Worm (Caenorhabditis elegans): Measurements from ENCODE around the gene C25F9.13.
A peak's percentile ranks its signal among the peaks of the same experiment; 100 is the strongest.

The C25F9.13 gene

ce11 chrV:19428097-19428496, 29.3 kb upstream of the C25F9.13 start:
- no peak for TF ChIP-seq unc-120 (tag; optimal IDR thresholded peaks at IDR 0.05; ENCODE audit: poor library complexity, severe bottlenecking)
- no peak for TF ChIP-seq sem-2 (GFP tag; optimal IDR thresholded peaks at IDR 0.05)
- no peak for TF ChIP-seq ceh-83 (GFP tag; optimal IDR thresholded peaks at IDR 0.05)
- TF ChIP-seq mep-1 (tag; optimal IDR thresholded peaks at IDR 0.05) = no peak
- TF ChIP-seq lsy-2 (tag; optimal IDR thresholded peaks at IDR 0.05) = no peak
- no peak for TF ChIP-seq elt-3 (tag; optimal IDR thresholded peaks at IDR 0.05)
- TF ChIP-seq nhr-76 (tag; optimal IDR thresholded peaks at IDR 0.05) = no peak
- no peak for TF ChIP-seq flh-1 (GFP tag; optimal IDR thresholded peaks at IDR 0.05)
- TF ChIP-seq ztf-11 (tag; optimal IDR thresholded peaks at IDR 0.05) = no peak
- TF ChIP-seq lin-13 (tag; optimal IDR thresholded peaks at IDR 0.05) = no peak

ce11 chrV:19421131-19421530, 22.3 kb upstream of the C25F9.13 start, which contains the start of gene C25F9.2:
TSS of gene C25F9.2 (plus strand) at chrV:19421471.
- TF ChIP-seq mep-1 (tag; optimal IDR thresholded peaks at IDR 0.05) = no peak
- no peak for TF ChIP-seq blmp-1 (tag; optimal IDR thresholded peaks at IDR 0.05)
- no peak for TF ChIP-seq sem-2 (GFP tag; optimal IDR thresholded peaks at IDR 0.05)
- no peak for TF ChIP-seq lin-13 (tag; optimal IDR thresholded peaks at IDR 0.05)
- TF ChIP-seq zip-8 (tag; optimal IDR thresholded peaks at IDR 0.05) = peak; percentile 99

- TF ChIP-seq mls-2 (tag; optimal IDR thresholded peaks at IDR 0.05) (no peak), zip-8 (tag; optimal IDR thresholded peaks at IDR 0.05) (no peak), tbx-8 (GFP tag; optimal IDR thresholded peaks at IDR 0.05) (no peak), ceh-43 (GFP tag; optimal IDR thresholded peaks at IDR 0.05) (no peak), ceh-39 (tag; optimal IDR thresholded peaks at IDR 0.05) (no peak), mep-1 (tag; optimal IDR thresholded peaks at IDR 0.05) (no peak), ham-2 (GFP tag; optimal IDR thresholded peaks at IDR 0.05) (no peak), lin-32 (GFP tag; optimal IDR thresholded peaks at IDR 0.05) (no peak), hlh-1 (tag; optimal IDR thresholded peaks at IDR 0.05) (no peak), ceh-83 (GFP tag; optimal IDR thresholded peaks at IDR 0.05) (no peak), blmp-1 (tag; optimal IDR thresholded peaks at IDR 0.05) (no peak), elt-1 (tag; optimal IDR thresholded peaks at IDR 0.05; ENCODE audit: borderline replicate concordance, insufficient read depth) (no peak), unc-39 (tag; optimal IDR thresholded peaks at IDR 0.05) (no peak), mab-5 (tag; optimal IDR thresholded peaks at IDR 0.05) (no peak)
Measured at ce11 chrV:19417836-19418235, 19.1 kb upstream of the C25F9.13 start, which contains the start of gene C25F9.15. TSS of gene C25F9.15 (plus strand) at chrV:19418136.

ce11 chrV:19416475-19416874, 17.7 kb upstream of the C25F9.13 start, which contains the start of the genes C25F9.4 and C25F9.9:
TSS of gene C25F9.4 (minus strand) at chrV:19416575.
TSS of gene C25F9.9 (plus strand) at chrV:19416611.
- TF ChIP-seq cnd-1 (tag; optimal IDR thresholded peaks at IDR 0.05) (no peak), mep-1 (tag; optimal IDR thresholded peaks at IDR 0.05) (no peak), mab-5 (tag; optimal IDR thresholded peaks at IDR 0.05) (no peak), lin-13 (tag; optimal IDR thresholded peaks at IDR 0.05) (no peak), nhr-2 (tag; optimal IDR thresholded peaks at IDR 0.05) (no peak), pha-4 (tag; optimal IDR thresholded peaks at IDR 0.05) (no peak), blmp-1 (tag; optimal IDR thresholded peaks at IDR 0.05) (no peak), ces-1 (GFP tag; optimal IDR thresholded peaks at IDR 0.05) (no peak), zip-8 (tag; optimal IDR thresholded peaks at IDR 0.05) (no peak), lsy-2 (tag; optimal IDR thresholded peaks at IDR 0.05) (no peak), ceh-83 (GFP tag; optimal IDR thresholded peaks at IDR 0.05) (no peak), nhr-28 (tag; optimal IDR thresholded peaks at IDR 0.05) (no peak), hlh-1 (tag; optimal IDR thresholded peaks at IDR 0.05) (no peak), flh-1 (GFP tag; optimal IDR thresholded peaks at IDR 0.05) (no peak), nhr-12 (tag; optimal IDR thresholded peaks at IDR 0.05) (no peak)

- no peak for TF ChIP-seq zip-8 (tag; optimal IDR thresholded peaks at IDR 0.05)
- TF ChIP-seq nhr-12 (tag; optimal IDR thresholded peaks at IDR 0.05) = no peak
- no peak for TF ChIP-seq unc-62 (GFP tag; optimal IDR thresholded peaks at IDR 0.05)
- no peak for TF ChIP-seq cnd-1 (tag; optimal IDR thresholded peaks at IDR 0.05)
- TF ChIP-seq mls-2 (tag; optimal IDR thresholded peaks at IDR 0.05) = no peak
- no peak for TF ChIP-seq ceh-83 (GFP tag; optimal IDR thresholded peaks at IDR 0.05)
- TF ChIP-seq M03D4.4 (tag; optimal IDR thresholded peaks at IDR 0.05) = no peak
- TF ChIP-seq lin-32 (GFP tag; optimal IDR thresholded peaks at IDR 0.05) = no peak
- TF ChIP-seq ceh-43 (GFP tag; optimal IDR thresholded peaks at IDR 0.05) = no peak
- TF ChIP-seq blmp-1 (tag; optimal IDR thresholded peaks at IDR 0.05) = no peak
- TF ChIP-seq unc-39 (tag; optimal IDR thresholded peaks at IDR 0.05) = no peak
- TF ChIP-seq nhr-237 (tag; optimal IDR thresholded peaks at IDR 0.05) = no peak
- TF ChIP-seq elt-3 (tag; optimal IDR thresholded peaks at IDR 0.05) = no peak
Measured at ce11 chrV:19410663-19411062, 11.9 kb upstream of the C25F9.13 start, which contains the start of gene C25F9.5. TSS of gene C25F9.5 (minus strand) at chrV:19410857.

Data from whole organism, mixed stage, embryonic.